Worm (Caenorhabditis elegans): ENCODE results near the gene nhr-67.

DNA sequence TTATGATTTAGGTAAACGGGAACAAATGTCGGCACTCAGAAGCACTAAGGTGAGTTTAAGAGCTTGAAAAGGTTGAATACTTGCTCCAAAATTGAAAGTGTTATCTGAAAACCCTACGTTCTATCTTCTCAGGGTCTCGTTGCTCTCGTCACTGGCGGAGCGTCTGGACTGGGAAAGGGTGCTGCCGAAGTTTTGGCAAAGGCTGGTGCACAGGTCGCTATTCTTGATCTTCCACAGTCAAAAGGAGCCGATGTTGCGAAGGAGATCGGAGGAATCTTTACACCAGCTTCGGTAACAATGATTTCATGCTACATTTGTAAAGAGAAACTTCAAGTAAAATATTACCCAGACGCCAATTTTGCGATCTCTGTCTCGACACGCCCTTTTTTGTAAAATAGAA is 38.3 kb upstream of the nhr-67 start, which contains the start of gene ard-1:
- TF ChIP-seq snu-23 (GFP tag; optimal IDR thresholded peaks at IDR 0.05) = no peak
- no peak for TF ChIP-seq lin-39 (tag; optimal IDR thresholded peaks at IDR 0.05)
- TF ChIP-seq nhr-19 (GFP tag; conservative IDR thresholded peaks at IDR 0.05) = no peak
- TF ChIP-seq jun-1 (tag; optimal IDR thresholded peaks at IDR 0.05) = no peak
- TF ChIP-seq fos-1 (tag; optimal IDR thresholded peaks at IDR 0.05) = no peak
- no peak for TF ChIP-seq aha-1 (tag; optimal IDR thresholded peaks at IDR 0.05)
